Worm (Caenorhabditis elegans): Measurements from ENCODE around the gene T04F3.5.

The T04F3.5 gene

ce11 chrV:11773934-11774333 is 13.5 kb downstream of the T04F3.5 start:
- TF ChIP-seq lim-6 (tag; optimal IDR thresholded peaks at IDR 0.05) (no peak), pax-1 (tag; optimal IDR thresholded peaks at IDR 0.05) (no peak), dve-1 (tag; optimal IDR thresholded peaks at IDR 0.05) (no peak), pat-9 (tag; optimal IDR thresholded peaks at IDR 0.05) (no peak), ama-1 (optimal IDR thresholded peaks at IDR 0.05) (no peak), unc-86 (tag; optimal IDR thresholded peaks at IDR 0.05) (no peak), eyg-1 (tag; optimal IDR thresholded peaks at IDR 0.05) (no peak), ets-4 (tag; optimal IDR thresholded peaks at IDR 0.05) (no peak)

ce11 chrV:11776538-11776937 is 16.1 kb downstream of the T04F3.5 start, which contains the start of gene F55A11.6:
F55A11.6 (plus strand) TSS chrV:11776838.
- no peak for TF ChIP-seq pqm-1 (tag; optimal IDR thresholded peaks at IDR 0.05)
- no peak for TF ChIP-seq ceh-30 (tag; optimal IDR thresholded peaks at IDR 0.05)
- no peak for TF ChIP-seq che-1 (tag; optimal IDR thresholded peaks at IDR 0.05)
- TF ChIP-seq pat-9 (tag; optimal IDR thresholded peaks at IDR 0.05): no peak
- no peak for TF ChIP-seq hlh-30 (tag; optimal IDR thresholded peaks at IDR 0.05; ENCODE audit: insufficient read depth)
- TF ChIP-seq ahr-1 (tag; optimal IDR thresholded peaks at IDR 0.05): no peak
- no peak for TF ChIP-seq nhr-232 (tag; optimal IDR thresholded peaks at IDR 0.05)
- TF ChIP-seq ceh-19 (GFP tag; optimal IDR thresholded peaks at IDR 0.05): no peak
- no peak for TF ChIP-seq ceh-9 (tag; optimal IDR thresholded peaks at IDR 0.05)
- no peak for TF ChIP-seq pha-4 (tag; optimal IDR thresholded peaks at IDR 0.05)
- no peak for TF ChIP-seq ceh-18 (tag; optimal IDR thresholded peaks at IDR 0.05)
- TF ChIP-seq K02D7.2 (tag; optimal IDR thresholded peaks at IDR 0.05): no peak
- TF ChIP-seq elt-4 (tag; optimal IDR thresholded peaks at IDR 0.05): no peak

ce11 chrV:11777846-11778245 is 17.4 kb downstream of the T04F3.5 start:
- no peak for TF ChIP-seq T23F11.4 (GFP tag; optimal IDR thresholded peaks at IDR 0.05)
- no peak for TF ChIP-seq fkh-10 (GFP tag; optimal IDR thresholded peaks at IDR 0.05)
- no peak for TF ChIP-seq ceh-14 (tag; optimal IDR thresholded peaks at IDR 0.05)
- no peak for TF ChIP-seq dmd-4 (tag; optimal IDR thresholded peaks at IDR 0.05; ENCODE audit: borderline replicate concordance)
- peak; percentile 12 for TF ChIP-seq ceh-18 (tag; optimal IDR thresholded peaks at IDR 0.05)
- no peak for TF ChIP-seq ceh-6 (GFP tag; optimal IDR thresholded peaks at IDR 0.05)

- TF ChIP-seq madf-2 (tag; optimal IDR thresholded peaks at IDR 0.05): no peak
- no peak for TF ChIP-seq rnt-1 (tag; optimal IDR thresholded peaks at IDR 0.05)
- no peak for TF ChIP-seq ceh-45 (GFP tag; IDR thresholded peaks at IDR 0.05)
- TF ChIP-seq pha-4 (tag; optimal IDR thresholded peaks at IDR 0.05): no peak
- no peak for TF ChIP-seq ceh-48 (tag; optimal IDR thresholded peaks at IDR 0.05)
- no peak for TF ChIP-seq ceh-31 (tag; optimal IDR thresholded peaks at IDR 0.05)
- no peak for TF ChIP-seq ama-1 (optimal IDR thresholded peaks at IDR 0.05)
- TF ChIP-seq ceh-2 (tag; optimal IDR thresholded peaks at IDR 0.05): no peak
- TF ChIP-seq ceh-18 (tag; optimal IDR thresholded peaks at IDR 0.05): no peak
- TF ChIP-seq sox-2 (GFP tag; IDR thresholded peaks at IDR 0.05): no peak
These were observed 18.8 kb downstream of the T04F3.5 start for ce11 chrV:11779310-11779709.

DNA sequence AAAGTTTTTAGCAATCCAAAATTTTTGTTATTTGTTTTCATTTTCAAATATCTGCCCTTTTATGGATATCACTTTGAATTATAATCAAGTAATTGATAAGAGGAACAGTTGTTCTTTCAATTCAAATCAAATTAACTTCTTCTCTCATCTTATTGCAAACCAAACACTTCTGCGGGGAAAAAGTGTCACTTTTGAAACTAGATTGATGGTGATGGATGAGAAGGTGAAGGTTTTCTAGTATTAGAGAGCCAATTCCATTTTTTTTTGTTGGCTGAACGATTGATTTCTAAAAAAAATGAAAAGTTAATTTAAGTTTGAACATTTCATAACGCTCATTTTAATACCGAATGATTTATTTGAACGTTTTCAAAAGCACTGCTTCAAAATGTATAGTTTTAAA is 19.3 kb downstream of the T04F3.5 start:
- no peak for TF ChIP-seq syd-9 (tag; optimal IDR thresholded peaks at IDR 0.05)
- peak; percentile 88 for TF ChIP-seq unc-55 (GFP tag; optimal IDR thresholded peaks at IDR 0.05)

- TF ChIP-seq C08G9.2 (tag; optimal IDR thresholded peaks at IDR 0.05) (peak; percentile 82), sox-4 (tag; optimal IDR thresholded peaks at IDR 0.05) (peak; percentile 97), K02D7.2 (tag; optimal IDR thresholded peaks at IDR 0.05) (peak; percentile 91), che-1 (tag; optimal IDR thresholded peaks at IDR 0.05) (peak; percentile 95), hlh-6 (tag; optimal IDR thresholded peaks at IDR 0.05) (peak; percentile 93), ceh-6 (GFP tag; optimal IDR thresholded peaks at IDR 0.05) (peak; percentile 96), unc-55 (GFP tag; optimal IDR thresholded peaks at IDR 0.05) (no peak), ztf-16 (tag; optimal IDR thresholded peaks at IDR 0.05) (peak; percentile 94), syd-9 (tag; optimal IDR thresholded peaks at IDR 0.05) (peak; percentile 95), ceh-24 (tag; optimal IDR thresholded peaks at IDR 0.05) (peak; percentile 88), hlh-15 (tag; optimal IDR thresholded peaks at IDR 0.05) (peak; percentile 90), hlh-30 (tag; optimal IDR thresholded peaks at IDR 0.05; ENCODE audit: insufficient read depth) (peak; percentile 59), ceh-9 (tag; optimal IDR thresholded peaks at IDR 0.05) (peak; percentile 88), pha-2 (tag; optimal IDR thresholded peaks at IDR 0.05) (peak; percentile 98), nhr-11 (tag; optimal IDR thresholded peaks at IDR 0.05) (no peak), eyg-1 (tag; optimal IDR thresholded peaks at IDR 0.05) (peak; percentile 89), unc-3 (GFP tag; conservative IDR thresholded peaks at IDR 0.05) (peak; percentile 93), unc-3 (tag; optimal IDR thresholded peaks at IDR 0.05) (peak; percentile 92)
These were observed 22.5 kb downstream of the T04F3.5 start, which contains the start of gene F55A11.11 for ce11 chrV:11782809-11783440. F55A11.11 (plus strand) TSS chrV:11783149.
